Worm (Caenorhabditis elegans): ENCODE results near the gene add-2.

ce11 chrV:12053598-12053997 is 40.4 kb upstream of the add-2 start, which contains the start of gene F10C2.7:
- TF ChIP-seq nhr-11 (tag; optimal IDR thresholded peaks at IDR 0.05) (no peak), snpc-4 (tag; optimal IDR thresholded peaks at IDR 0.05) (no peak), mef-2 (tag; optimal IDR thresholded peaks at IDR 0.05) (no peak), xbp-1 (tag; optimal IDR thresholded peaks at IDR 0.05) (no peak), ama-1 (optimal IDR thresholded peaks at IDR 0.05) (no peak), lin-35 (GFP tag; optimal IDR thresholded peaks at IDR 0.05) (no peak), sox-4 (tag; optimal IDR thresholded peaks at IDR 0.05) (no peak), nhr-85 (tag) (no peak), unc-98 (GFP tag; IDR thresholded peaks at IDR 0.05) (no peak), pag-3 (tag; optimal IDR thresholded peaks at IDR 0.05; ENCODE audit: borderline replicate concordance, insufficient read depth) (no peak), ceh-90 (tag; optimal IDR thresholded peaks at IDR 0.05) (no peak), grh-1 (GFP tag; IDR thresholded peaks at IDR 0.05) (no peak)
